Worm (Caenorhabditis elegans) whole organism, L4 larva: Measurements from ENCODE around the gene C15H9.4.
A peak's percentile ranks its signal among the peaks of the same experiment; 100 is the strongest.

ENCODE experiments used
- Y75B8A.6 ChIP-seq: fragments of 200-800 bp; sonication (Bioruptor generic); IDR thresholded peaks from 2 replicates; pipeline ENCODE4 v1.3.6; 2022; ENCODE audit warnings: missing genetic modification reagents, missing genetic modification characterization, missing compliant biosample characterization
- aly-2 ChIP-seq: sonication (generic microtip); optimal IDR thresholded peaks from 2 replicates; lab custom pipeline; 2018; ENCODE audit warnings: missing biosample characterization, missing genetic modification characterization
- ceh-82 ChIP-seq: sonication (generic microtip); optimal IDR thresholded peaks from 2 replicates; lab custom pipeline; 2017; ENCODE audit warnings: missing biosample characterization, missing genetic modification characterization
- cey-2 ChIP-seq: sonication (generic microtip); optimal IDR thresholded peaks from 3 replicates; lab custom pipeline; 2017; ENCODE audit warnings: missing genetic modification characterization, mild to moderate bottlenecking, missing compliant biosample characterization, antibody characterized with exemption, borderline replicate concordance; ENCODE audit not compliant: insufficient read depth
- fos-1 ChIP-seq: fragments of 150-350 bp; optimal IDR thresholded peaks from 2 replicates; lab custom pipeline; 2014; ENCODE audit warnings: missing biosample characterization, missing genetic modification characterization
- hlh-11 ChIP-seq: fragments of 200-800 bp; sonication (Bioruptor generic); optimal IDR thresholded peaks from 2 replicates; lab custom pipeline; 2018; ENCODE audit warnings: mild to moderate bottlenecking, missing genetic modification characterization, missing compliant biosample characterization
- lin-1 ChIP-seq: fragments of 200-800 bp; sonication (Bioruptor generic); IDR thresholded peaks from 2 replicates; pipeline ENCODE4 v1.3.6; 2022; ENCODE audit warnings: missing genetic modification reagents, missing genetic modification characterization, missing compliant biosample characterization
- madf-5 ChIP-seq, 2 experiments: fragments of 200-800 bp; sonication (Bioruptor generic); IDR thresholded peaks; 2 replicates each; pipeline ENCODE4 v1.3.6; 2022; ENCODE audit warnings: missing compliant biosample characterization in 2 of 2, missing genetic modification characterization in 2 of 2
- nhr-10 ChIP-seq: fragments of 150-350 bp; optimal IDR thresholded peaks from 2 replicates; lab custom pipeline; 2014; ENCODE audit warnings: missing biosample characterization, missing genetic modification characterization
- nhr-11 ChIP-seq: fragments of 150-350 bp; optimal IDR thresholded peaks from 2 replicates; lab custom pipeline; 2014; ENCODE audit warnings: missing biosample characterization, missing genetic modification characterization
- nhr-77 ChIP-seq: fragments of 150-350 bp; optimal IDR thresholded peaks from 2 replicates; lab custom pipeline; 2014; ENCODE audit warnings: missing biosample characterization, missing genetic modification characterization
- skn-1 ChIP-seq: fragments of 150-350 bp; optimal IDR thresholded peaks from 2 replicates; lab custom pipeline; 2014; ENCODE audit warnings: missing biosample characterization, missing genetic modification characterization
- tag-97 ChIP-seq: fragments of 200-800 bp; sonication (Bioruptor generic); IDR thresholded peaks from 2 replicates; pipeline ENCODE4 v1.3.6; 2022; ENCODE audit warnings: missing genetic modification characterization, missing compliant biosample characterization
- ztf-11 ChIP-seq: fragments of 150-350 bp; optimal IDR thresholded peaks from 2 replicates; lab custom pipeline; 2014; ENCODE audit warnings: missing biosample characterization, missing genetic modification characterization

- TF ChIP-seq cey-2 (tag; lab: Kevin White, UChicago) = no peak
- no peak for TF ChIP-seq skn-1 (tag; lab: Kevin White, UChicago)
- no peak for TF ChIP-seq fos-1
- no peak for TF ChIP-seq nhr-10 (tag; lab: Kevin White, UChicago)
- TF ChIP-seq nhr-77 (tag; lab: Kevin White, UChicago) = no peak
- TF ChIP-seq tag-97 (GFP tag; lab: Robert Waterston, UW) = no peak
- TF ChIP-seq aly-2 (tag; lab: Kevin White, UChicago) = no peak
- TF ChIP-seq ceh-82 (tag; lab: Kevin White, UChicago) = no peak
- TF ChIP-seq ztf-11 = no peak
- no peak for TF ChIP-seq madf-5 (GFP tag; IDR thresholded peaks at IDR 0.05; lab: Robert Waterston, UW)
- no peak for TF ChIP-seq nhr-11
- no peak for TF ChIP-seq Y75B8A.6 (GFP tag; lab: Robert Waterston, UW)
- TF ChIP-seq hlh-11 = peak; percentile 47
- no peak for TF ChIP-seq lin-1
Measured at ce11 chrX:6093046-6093445, 4.4 kb upstream of the C15H9.4 start, which contains the start of gene C15H9.5.
